Worm (Caenorhabditis elegans) whole organism, L4 larva: ENCODE results near the gene cyp-13A7.

Experiments
- F10B5.3 ChIP-seq: sonication (generic microtip); optimal IDR thresholded peaks from 2 replicates; lab custom pipeline; 2016; ENCODE audit warnings: mild to moderate bottlenecking, missing genetic modification characterization, missing compliant biosample characterization
- F26F4.8 ChIP-seq: fragments of 200-800 bp; sonication (Bioruptor generic); conservative IDR thresholded peaks from 2 replicates; pipeline ENCODE4 v1.3.6; 2022; ENCODE audit warnings: missing genetic modification characterization, missing compliant biosample characterization
- R02D3.7 ChIP-seq: fragments of 150-350 bp; sonication (generic microtip); optimal IDR thresholded peaks from 3 replicates; lab custom pipeline; 2014; ENCODE audit warnings: missing biosample characterization, missing genetic modification characterization
- ZK546.5 ChIP-seq, 2 experiments: sonication (generic microtip); optimal IDR thresholded peaks; 2 replicates each; lab custom pipeline; 2017; ENCODE audit warnings: missing biosample characterization in 2 of 2, missing genetic modification characterization in 2 of 2
- aly-2 ChIP-seq: sonication (generic microtip); optimal IDR thresholded peaks from 2 replicates; lab custom pipeline; 2018; ENCODE audit warnings: missing biosample characterization, missing genetic modification characterization
- arid-1 ChIP-seq: fragments of 200-800 bp; sonication (Bioruptor generic); conservative IDR thresholded peaks from 2 replicates; pipeline ENCODE4 v1.3.6; 2022; ENCODE audit warnings: missing genetic modification reagents, missing genetic modification characterization, missing compliant biosample characterization
- ceh-44 ChIP-seq: fragments of 200-800 bp; sonication (Bioruptor generic); IDR thresholded peaks from 2 replicates; pipeline ENCODE4 v1.3.6; 2022; ENCODE audit warnings: missing genetic modification reagents, missing genetic modification characterization, missing compliant biosample characterization
- cey-2 ChIP-seq: sonication (generic microtip); optimal IDR thresholded peaks from 3 replicates; lab custom pipeline; 2017; ENCODE audit warnings: missing genetic modification characterization, mild to moderate bottlenecking, missing compliant biosample characterization, antibody characterized with exemption, borderline replicate concordance; ENCODE audit not compliant: insufficient read depth
- ctbp-1 ChIP-seq: fragments of 200-800 bp; sonication (Bioruptor generic); IDR thresholded peaks from 2 replicates; pipeline ENCODE4 v1.3.6; 2022; ENCODE audit warnings: missing genetic modification reagents, missing genetic modification characterization, missing compliant biosample characterization
- daf-12 ChIP-seq: fragments of 150-350 bp; optimal IDR thresholded peaks from 2 replicates; lab custom pipeline; 2014; ENCODE audit warnings: missing biosample characterization, missing genetic modification reagents, missing genetic modification characterization
- dpl-1 ChIP-seq: fragments of 150-350 bp; optimal IDR thresholded peaks from 2 replicates; lab custom pipeline; 2014; ENCODE audit warnings: missing biosample characterization, missing genetic modification reagents, missing genetic modification characterization
- duxl-1 ChIP-seq: sonication (generic microtip); optimal IDR thresholded peaks from 2 replicates; lab custom pipeline; 2016; ENCODE audit warnings: mild to moderate bottlenecking, missing genetic modification characterization, moderate library complexity, missing compliant biosample characterization; ENCODE audit not compliant: poor library complexity
- egl-43 ChIP-seq: fragments of 200-800 bp; sonication (Bioruptor generic); IDR thresholded peaks from 2 replicates; pipeline ENCODE4 v1.3.6; 2022; ENCODE audit warnings: missing genetic modification reagents, missing genetic modification characterization, missing compliant biosample characterization
- fkh-10 ChIP-seq: fragments of 150-350 bp; optimal IDR thresholded peaks from 2 replicates; lab custom pipeline; 2014; ENCODE audit warnings: missing biosample characterization, missing genetic modification reagents, missing genetic modification characterization
- fos-1 ChIP-seq: fragments of 150-350 bp; optimal IDR thresholded peaks from 2 replicates; lab custom pipeline; 2014; ENCODE audit warnings: missing biosample characterization, missing genetic modification characterization
- gei-8 ChIP-seq: fragments of 200-800 bp; sonication (Bioruptor generic); optimal IDR thresholded peaks from 2 replicates; lab custom pipeline; 2018; ENCODE audit warnings: mild to moderate bottlenecking, missing genetic modification characterization, missing compliant biosample characterization
- hif-1 ChIP-seq, 2 experiments: sonication (generic microtip); optimal IDR thresholded peaks; 2 replicates each; lab custom pipeline; 2016 to 2017; ENCODE audit warnings: missing compliant biosample characterization in 2 of 2, missing genetic modification characterization in 2 of 2, missing genetic modification reagents in 2 of 2, missing genotype in 2 of 2, mild to moderate bottlenecking in 1 of 2
- hlh-11 ChIP-seq: fragments of 200-800 bp; sonication (Bioruptor generic); optimal IDR thresholded peaks from 2 replicates; lab custom pipeline; 2018; ENCODE audit warnings: mild to moderate bottlenecking, missing genetic modification characterization, missing compliant biosample characterization
- hmg-1.1 ChIP-seq: fragments of 200-800 bp; sonication (Bioruptor generic); IDR thresholded peaks from 2 replicates; pipeline ENCODE4 v1.3.6; 2022; ENCODE audit warnings: missing genetic modification reagents, missing genetic modification characterization, missing compliant biosample characterization
- jun-1 ChIP-seq: fragments of 150-350 bp; optimal IDR thresholded peaks from 2 replicates; lab custom pipeline; 2014; ENCODE audit warnings: missing biosample characterization, missing genetic modification reagents, missing genetic modification characterization
- lin-1 ChIP-seq: fragments of 200-800 bp; sonication (Bioruptor generic); IDR thresholded peaks from 2 replicates; pipeline ENCODE4 v1.3.6; 2022; ENCODE audit warnings: missing genetic modification reagents, missing genetic modification characterization, missing compliant biosample characterization
- lin-13 ChIP-seq: fragments of 150-350 bp; optimal IDR thresholded peaks from 2 replicates; lab custom pipeline; 2014; ENCODE audit warnings: missing biosample characterization, missing genetic modification reagents, missing genetic modification characterization
- lin-15B ChIP-seq: fragments of 150-350 bp; sonication (generic microtip); optimal IDR thresholded peaks from 3 replicates; lab custom pipeline; 2014; ENCODE audit warnings: missing biosample characterization, missing genetic modification characterization
- lin-38 ChIP-seq: fragments of 200-800 bp; sonication (Bioruptor generic); IDR thresholded peaks from 2 replicates; pipeline ENCODE4 v1.3.6; 2022; ENCODE audit warnings: missing genetic modification reagents, missing genetic modification characterization, missing compliant biosample characterization
- lsy-2 ChIP-seq, 2 experiments: fragments of 150-350 bp in 1 of 2; sonication (generic microtip) in 1 of 2; optimal IDR thresholded peaks; 2 replicates each; lab custom pipeline; 2014 to 2017; ENCODE audit warnings: missing biosample characterization in 2 of 2, missing genetic modification characterization in 2 of 2
- madf-9 ChIP-seq: fragments of 200-800 bp; sonication (Bioruptor generic); conservative IDR thresholded peaks from 2 replicates; pipeline ENCODE4 v1.3.6; 2022; ENCODE audit warnings: missing genetic modification reagents, missing genetic modification characterization, missing compliant biosample characterization
- mdl-1 ChIP-seq, 2 experiments: fragments of 150-350 bp in 1 of 2; sonication (generic microtip) in 1 of 2; optimal IDR thresholded peaks; 2 replicates each; lab custom pipeline; 2014 to 2017; ENCODE audit warnings: missing biosample characterization in 2 of 2, missing genetic modification characterization in 2 of 2
- mes-2 ChIP-seq: sonication (generic microtip); optimal IDR thresholded peaks from 2 replicates; lab custom pipeline; 2016; ENCODE audit warnings: missing genotype, mild to moderate bottlenecking, missing genetic modification characterization, missing compliant biosample characterization; ENCODE audit not compliant: poor library complexity, severe bottlenecking
- nhr-111 ChIP-seq: fragments of 200-800 bp; sonication (Bioruptor generic); optimal IDR thresholded peaks from 2 replicates; lab custom pipeline; 2018; ENCODE audit warnings: mild to moderate bottlenecking, missing genetic modification characterization, missing compliant biosample characterization
- nhr-25 ChIP-seq: sonication (generic microtip); optimal IDR thresholded peaks from 2 replicates; lab custom pipeline; 2017; ENCODE audit warnings: missing genetic modification characterization, mild to moderate bottlenecking, missing compliant biosample characterization, antibody characterized with exemption, moderate library complexity, borderline replicate concordance; ENCODE audit not compliant: insufficient read depth
- nhr-28 ChIP-seq: fragments of 150-350 bp; optimal IDR thresholded peaks from 2 replicates; lab custom pipeline; 2014; ENCODE audit warnings: missing biosample characterization, missing genetic modification characterization
- nhr-41 ChIP-seq: fragments of 200-800 bp; sonication (Bioruptor generic); IDR thresholded peaks from 2 replicates; pipeline ENCODE4 v1.3.6; 2022; ENCODE audit warnings: missing genetic modification reagents, missing genetic modification characterization, missing compliant biosample characterization
- nhr-42 ChIP-seq: fragments of 200-800 bp; sonication (Bioruptor generic); IDR thresholded peaks from 2 replicates; pipeline ENCODE4 v1.3.6; 2022; ENCODE audit warnings: missing genetic modification characterization, missing compliant biosample characterization
- nhr-77 ChIP-seq: fragments of 150-350 bp; optimal IDR thresholded peaks from 2 replicates; lab custom pipeline; 2014; ENCODE audit warnings: missing biosample characterization, missing genetic modification characterization
- pha-4 ChIP-seq, 2 experiments: fragments of 150-350 bp in 1 of 2; fragments of 200-800 bp in 1 of 2; sonication (Bioruptor generic) in 1 of 2; IDR thresholded peaks in 1 of 2; optimal IDR thresholded peaks in 1 of 2; 2 replicates each; pipeline versions ENCODE4 v1.3.6 to Lab custom; 2014 to 2022; ENCODE audit warnings: missing genetic modification characterization in 2 of 2, missing genetic modification reagents in 2 of 2, missing biosample characterization in 1 of 2, missing compliant biosample characterization in 1 of 2
- sdz-12 ChIP-seq: fragments of 200-800 bp; sonication (Bioruptor generic); optimal IDR thresholded peaks from 2 replicates; lab custom pipeline; 2018; ENCODE audit warnings: mild to moderate bottlenecking, missing genetic modification characterization, missing compliant biosample characterization
- set-16 ChIP-seq: fragments of 200-800 bp; sonication (Bioruptor generic); IDR thresholded peaks from 2 replicates; pipeline ENCODE4 v1.3.6; 2022; ENCODE audit warnings: missing genetic modification reagents, missing genetic modification characterization, missing compliant biosample characterization
- snpc-4 ChIP-seq: fragments of 150-350 bp; optimal IDR thresholded peaks from 2 replicates; lab custom pipeline; 2014; ENCODE audit warnings: missing biosample characterization, missing genetic modification characterization
- spr-1 ChIP-seq: sonication (generic microtip); optimal IDR thresholded peaks from 2 replicates; lab custom pipeline; 2016; ENCODE audit warnings: mild to moderate bottlenecking, missing genetic modification characterization, missing compliant biosample characterization
- tra-1 ChIP-seq: fragments of 200-800 bp; sonication (Bioruptor generic); IDR thresholded peaks from 2 replicates; pipeline ENCODE4 v1.3.6; 2022; ENCODE audit warnings: missing genetic modification reagents, missing genetic modification characterization, missing compliant biosample characterization
- vab-7 ChIP-seq: fragments of 200-800 bp; sonication (Bioruptor generic); IDR thresholded peaks from 2 replicates; pipeline ENCODE4 v1.3.6; 2022; ENCODE audit warnings: missing genetic modification reagents, missing genetic modification characterization, missing compliant biosample characterization
- zfp-3 ChIP-seq: fragments of 200-800 bp; sonication (Bioruptor generic); conservative IDR thresholded peaks from 2 replicates; pipeline ENCODE4 v1.3.6; 2022; ENCODE audit warnings: missing genetic modification reagents, missing genetic modification characterization, missing compliant biosample characterization
- ztf-11 ChIP-seq: fragments of 150-350 bp; optimal IDR thresholded peaks from 2 replicates; lab custom pipeline; 2014; ENCODE audit warnings: missing biosample characterization, missing genetic modification characterization

The cyp-13A7 gene

ce11 chrII:9782337-9782736 lies 21.1 kb upstream of the cyp-13A7 start, which contains the start of gene T10B9.14:
Gene T10B9.14, minus strand, starts transcription at chrII:9782437.
- TF ChIP-seq dpl-1 (GFP tag; lab: Kevin White, UChicago) (no peak), lsy-2 (tag; optimal IDR thresholded peaks at IDR 0.05; lab: Kevin White, UChicago) (no peak), set-16 (no peak), fos-1 (tag; lab: Kevin White, UChicago) (no peak), F26F4.8 (GFP tag; lab: Robert Waterston, UW) (no peak), ZK546.5 (tag; optimal IDR thresholded peaks at IDR 0.05; lab: Kevin White, UChicago) (no peak), nhr-28 (tag; lab: Kevin White, UChicago) (no peak), hmg-1.1 (GFP tag; lab: Robert Waterston, UW) (no peak), nhr-41 (GFP tag; lab: Robert Waterston, UW) (no peak), tra-1 (GFP tag; lab: Robert Waterston, UW) (no peak), F10B5.3 (no peak)
- TF ChIP-seq, all 104 proteins: peak for 0

- TF ChIP-seq lin-13 (GFP tag; lab: Kevin White, UChicago) = no peak
- TF ChIP-seq nhr-25 (tag; lab: Kevin White, UChicago) = peak; percentile 14
Measured at ce11 chrII:9786215-9786614, 17.2 kb upstream of the cyp-13A7 start.

- TF ChIP-seq daf-12 (tag; lab: Kevin White, UChicago) (no peak), fos-1 (tag; lab: Kevin White, UChicago) (no peak), mes-2 (no peak), lsy-2 (tag; optimal IDR thresholded peaks at IDR 0.05; lab: Kevin White, UChicago) (peak; percentile 22 to 50), lin-15B (tag; lab: Kevin White, UChicago) (no peak), pha-4 (GFP tag; IDR thresholded peaks at IDR 0.05; lab: Robert Waterston, UW) (0 out of 2 replicates have a peak, but pooled peaks have one; percentile 13), pha-4 (tag; optimal IDR thresholded peaks at IDR 0.05; lab: Kevin White, UChicago) (peak; percentile 34), sdz-12 (GFP tag; lab: Kevin White, UChicago) (no peak), aly-2 (tag; lab: Kevin White, UChicago) (no peak), nhr-111 (GFP tag; lab: Kevin White, UChicago) (no peak), ceh-44 (GFP tag; lab: Robert Waterston, UW) (no peak), jun-1 (no peak), ZK546.5 (tag; optimal IDR thresholded peaks at IDR 0.05; lab: Kevin White, UChicago) (no peak), ztf-11 (tag; lab: Kevin White, UChicago) (no peak), madf-9 (GFP tag; lab: Robert Waterston, UW) (no peak), fkh-10 (GFP tag; lab: Kevin White, UChicago) (no peak), nhr-77 (tag; lab: Kevin White, UChicago) (peak; percentile 15), hlh-11 (peak; percentile 85), hmg-1.1 (GFP tag; lab: Robert Waterston, UW) (no peak), hif-1 (tag; optimal IDR thresholded peaks at IDR 0.05; lab: Kevin White, UChicago) (no peak), lin-38 (GFP tag; lab: Robert Waterston, UW) (no peak), R02D3.7 (no peak), snpc-4 (tag; lab: Kevin White, UChicago) (peak; percentile 83), nhr-25 (tag; lab: Kevin White, UChicago) (peak; percentile 33), vab-7 (no peak), lin-1 (GFP tag; lab: Robert Waterston, UW) (no peak), duxl-1 (no peak), nhr-42 (GFP tag; lab: Robert Waterston, UW) (no peak), F26F4.8 (GFP tag; lab: Robert Waterston, UW) (no peak), ctbp-1 (GFP tag; lab: Robert Waterston, UW) (no peak), spr-1 (tag; lab: Kevin White, UChicago) (no peak), egl-43 (GFP tag; lab: Robert Waterston, UW) (no peak), gei-8 (no peak), F10B5.3 (no peak), arid-1 (GFP tag; lab: Robert Waterston, UW) (no peak), cey-2 (tag; lab: Kevin White, UChicago) (no peak), mdl-1 (tag; optimal IDR thresholded peaks at IDR 0.05; lab: Kevin White, UChicago) (peak in 1 of 2 experiments; percentile 22), zfp-3 (GFP tag; lab: Robert Waterston, UW) (no peak)
Measured at ce11 chrII:9787395-9788152, 15.8 kb upstream of the cyp-13A7 start, which contains the start of gene cyp-13A2. Gene cyp-13A2, minus strand, starts transcription at chrII:9787629.
